Fruit fly (Drosophila melanogaster) whole organism, embryonic: ENCODE measurements around the gene Cpr31A.

Experiments
- CG13624 ChIP-seq: fragments of 200-800 bp; sonication (Bioruptor generic); optimal IDR thresholded peaks from 2 replicates; lab custom pipeline; 2016; ENCODE audit warnings: missing biosample characterization, missing genetic modification characterization
- CG13894 ChIP-seq: fragments of 200-800 bp; sonication (Bioruptor generic); optimal IDR thresholded peaks from 3 replicates; lab custom pipeline; 2018; ENCODE audit warnings: missing biosample characterization, mild to moderate bottlenecking, missing genetic modification characterization, moderate library complexity
- MTF-1 ChIP-seq: fragments of 200-800 bp; sonication (Bioruptor generic); optimal IDR thresholded peaks from 2 replicates; lab custom pipeline; 2018; ENCODE audit warnings: missing biosample characterization, mild to moderate bottlenecking, missing genetic modification characterization, borderline replicate concordance
- abd-A ChIP-seq: fragments of 200-800 bp; sonication (Bioruptor generic); optimal IDR thresholded peaks from 3 replicates; lab custom pipeline; 2019; ENCODE audit warnings: missing biosample characterization, mild to moderate bottlenecking, missing genetic modification characterization, moderate library complexity
- hb ChIP-seq: fragments of 200-800 bp; sonication (Bioruptor generic); IDR thresholded peaks from 3 replicates; pipeline ENCODE4 v1.3.6; 2022; ENCODE audit warnings: missing biosample characterization, missing genetic modification characterization; ENCODE audit not compliant: partially characterized antibody

Gene Cpr31A

DNA sequence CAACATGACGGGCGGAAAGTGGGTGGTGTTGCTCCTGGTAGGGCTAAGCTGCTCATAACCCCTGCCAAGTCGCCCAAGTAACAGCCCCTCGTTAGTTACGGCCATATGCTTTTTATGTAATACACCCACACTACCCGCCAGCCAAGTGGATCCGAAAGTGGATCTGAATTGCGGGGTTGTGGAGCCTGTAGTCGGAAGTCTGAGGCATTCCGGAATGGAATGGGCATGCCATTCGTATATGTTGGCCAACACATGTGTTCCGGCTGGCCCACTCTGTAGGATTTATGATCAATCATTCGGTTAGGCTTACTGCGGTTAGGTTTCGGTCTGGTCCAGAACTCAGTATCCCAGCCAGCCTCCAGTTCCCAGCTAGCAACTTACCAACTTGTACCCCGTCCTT, 42.1 kb downstream of the Cpr31A start:
- TF ChIP-seq abd-A (peak; percentile 58), CG13894 (tag; lab: Kevin White, UChicago) (peak; percentile 84), CG13624 (GFP tag; lab: Kevin White, UChicago) (no peak), hb (GFP tag; lab: Robert Waterston, UW) (no peak), MTF-1 (GFP tag; lab: Kevin White, UChicago) (no peak)
